Fruit fly (Drosophila melanogaster) whole organism, embryonic: ENCODE results near the gene CG14131.

Source experiments
- Abd-B ChIP-seq: fragments of 200-800 bp; sonication (Bioruptor generic); optimal IDR thresholded peaks from 2 replicates; lab custom pipeline; 2018; ENCODE audit warnings: missing biosample characterization, mild to moderate bottlenecking, missing genetic modification characterization, moderate library complexity
- CG10274 ChIP-seq: fragments of 200-800 bp; sonication (Bioruptor generic); optimal IDR thresholded peaks from 3 replicates; lab custom pipeline; 2017; ENCODE audit warnings: missing biosample characterization, mild to moderate bottlenecking, missing genetic modification characterization
- CG10321 ChIP-seq: fragments of 200-800 bp; sonication (Bioruptor generic); IDR thresholded peaks from 2 replicates; pipeline ENCODE4 v1.3.6; 2022; ENCODE audit warnings: missing biosample characterization, missing genetic modification characterization
- CG10654 ChIP-seq: fragments of 200-800 bp; sonication (Bioruptor generic); optimal IDR thresholded peaks from 2 replicates; lab custom pipeline; 2016; ENCODE audit warnings: missing biosample characterization, missing genetic modification characterization
- CG10979 ChIP-seq: fragments of 200-800 bp; sonication (Bioruptor generic); optimal IDR thresholded peaks from 2 replicates; lab custom pipeline; 2018; ENCODE audit warnings: missing biosample characterization, mild to moderate bottlenecking, missing genetic modification characterization, moderate library complexity
- CG13287 ChIP-seq: fragments of 200-800 bp; sonication (Bioruptor generic); IDR thresholded peaks from 2 replicates; pipeline ENCODE4 v1.3.6; 2022; ENCODE audit warnings: missing biosample characterization, missing genetic modification characterization; ENCODE audit not compliant: partially characterized antibody
- CG13296 ChIP-seq: fragments of 200-800 bp; sonication (Bioruptor generic); optimal IDR thresholded peaks from 3 replicates; lab custom pipeline; 2018; ENCODE audit warnings: missing biosample characterization, mild to moderate bottlenecking, missing genetic modification characterization
- CG14441 ChIP-seq: fragments of 200-800 bp; sonication (Bioruptor generic); IDR thresholded peaks from 2 replicates; pipeline ENCODE4 v1.3.6; 2022; ENCODE audit warnings: missing biosample characterization, missing genetic modification characterization
- CG14860 ChIP-seq: fragments of 200-800 bp; sonication (Bioruptor generic); IDR thresholded peaks from 3 replicates; pipeline ENCODE4 v1.3.6; 2022; ENCODE audit warnings: missing biosample characterization, missing genetic modification characterization; ENCODE audit not compliant: partially characterized antibody
- CG1647 ChIP-seq: fragments of 200-800 bp; sonication (Bioruptor generic); optimal IDR thresholded peaks from 3 replicates; lab custom pipeline; 2016; ENCODE audit warnings: missing biosample characterization, missing genetic modification characterization
- CG16813 ChIP-seq: fragments of 200-800 bp; sonication (Bioruptor generic); IDR thresholded peaks from 3 replicates; pipeline ENCODE4 v1.3.6; 2022; ENCODE audit warnings: missing biosample characterization, missing genetic modification characterization; ENCODE audit not compliant: partially characterized antibody
- CG2116 ChIP-seq: fragments of 200-800 bp; sonication (Bioruptor generic); optimal IDR thresholded peaks from 3 replicates; lab custom pipeline; 2018; ENCODE audit warnings: missing biosample characterization, mild to moderate bottlenecking, missing genetic modification characterization
- CG31365 ChIP-seq: fragments of 200-800 bp; sonication (Bioruptor generic); optimal IDR thresholded peaks from 2 replicates; lab custom pipeline; 2018; ENCODE audit warnings: missing biosample characterization, mild to moderate bottlenecking, missing genetic modification characterization
- CG3281 ChIP-seq: fragments of 200-800 bp; sonication (Bioruptor generic); optimal IDR thresholded peaks from 3 replicates; lab custom pipeline; 2017; ENCODE audit warnings: missing biosample characterization, mild to moderate bottlenecking, missing genetic modification characterization
- CG3407 ChIP-seq: fragments of 200-800 bp; sonication (Bioruptor generic); optimal IDR thresholded peaks from 2 replicates; lab custom pipeline; 2018; ENCODE audit warnings: missing biosample characterization, mild to moderate bottlenecking, missing genetic modification characterization
- CG34224 ChIP-seq: fragments of 200-800 bp; sonication (Bioruptor generic); IDR thresholded peaks from 3 replicates; pipeline ENCODE4 v1.3.6; 2022; ENCODE audit warnings: missing biosample characterization, missing genetic modification characterization; ENCODE audit not compliant: partially characterized antibody
- CG4328 ChIP-seq: fragments of 200-800 bp; sonication (Bioruptor generic); optimal IDR thresholded peaks from 3 replicates; lab custom pipeline; 2017; ENCODE audit warnings: missing biosample characterization, missing genetic modification reagents, missing genetic modification characterization
- CG4404 ChIP-seq: fragments of 200-800 bp; sonication (Bioruptor generic); IDR thresholded peaks from 2 replicates; pipeline ENCODE4 v1.3.6; 2022; ENCODE audit warnings: missing biosample characterization, missing genetic modification characterization
- CG6254 ChIP-seq: fragments of 200-800 bp; sonication (Bioruptor generic); optimal IDR thresholded peaks from 3 replicates; lab custom pipeline; 2017; ENCODE audit warnings: mild to moderate bottlenecking, missing biosample characterization, missing genetic modification reagents, missing genetic modification characterization
- CG6791 ChIP-seq: fragments of 200-800 bp; sonication (Bioruptor generic); IDR thresholded peaks from 3 replicates; pipeline ENCODE4 v1.3.6; 2022; ENCODE audit warnings: missing biosample characterization, missing genetic modification characterization; ENCODE audit not compliant: partially characterized antibody
- CG7987 ChIP-seq: fragments of 200-800 bp; sonication (Bioruptor generic); optimal IDR thresholded peaks from 2 replicates; lab custom pipeline; 2018; ENCODE audit warnings: missing biosample characterization, mild to moderate bottlenecking, missing genetic modification characterization, moderate library complexity
- Doc2 ChIP-seq: fragments of 200-800 bp; sonication (Bioruptor generic); IDR thresholded peaks from 2 replicates; pipeline ENCODE4 v1.3.6; 2022; ENCODE audit warnings: missing biosample characterization, missing genetic modification characterization
- Dp ChIP-seq: fragments of 200-800 bp; sonication (Bioruptor generic); optimal IDR thresholded peaks from 2 replicates; lab custom pipeline; 2018; ENCODE audit warnings: missing biosample characterization, mild to moderate bottlenecking, missing genetic modification characterization, moderate library complexity
- Dref ChIP-seq: fragments of 200-800 bp; sonication (Bioruptor generic); IDR thresholded peaks from 2 replicates; pipeline ENCODE4 v1.3.6; 2022; ENCODE audit warnings: missing biosample characterization, missing genetic modification characterization
- Drgx ChIP-seq: fragments of 200-800 bp; sonication (Bioruptor generic); IDR thresholded peaks from 2 replicates; pipeline ENCODE4 v1.3.6; 2022; ENCODE audit warnings: missing biosample characterization, missing genetic modification characterization
- Elba2 ChIP-seq: fragments of 200-800 bp; sonication (Bioruptor generic); optimal IDR thresholded peaks from 3 replicates; lab custom pipeline; 2016; ENCODE audit warnings: missing biosample characterization, missing genetic modification characterization
- HLH4C ChIP-seq: fragments of 200-800 bp; sonication (Bioruptor generic); IDR thresholded peaks from 3 replicates; pipeline ENCODE4 v1.3.6; 2022; ENCODE audit warnings: missing biosample characterization, missing genetic modification characterization; ENCODE audit not compliant: partially characterized antibody
- Hand ChIP-seq: fragments of 200-800 bp; sonication (Bioruptor generic); optimal IDR thresholded peaks from 2 replicates; lab custom pipeline; 2017; ENCODE audit warnings: mild to moderate bottlenecking, missing biosample characterization, missing genetic modification reagents, missing genetic modification characterization
- Poxn ChIP-seq: fragments of 200-800 bp; sonication (Bioruptor generic); IDR thresholded peaks from 2 replicates; pipeline ENCODE4 v1.3.6; 2022; ENCODE audit warnings: missing biosample characterization, missing genetic modification characterization
- Rfx ChIP-seq: fragments of 200-800 bp; sonication (Bioruptor generic); IDR thresholded peaks from 2 replicates; pipeline ENCODE4 v1.3.6; 2022; ENCODE audit warnings: missing biosample characterization, missing genetic modification characterization
- abd-A ChIP-seq: fragments of 200-800 bp; sonication (Bioruptor generic); optimal IDR thresholded peaks from 3 replicates; lab custom pipeline; 2019; ENCODE audit warnings: missing biosample characterization, mild to moderate bottlenecking, missing genetic modification characterization, moderate library complexity
- disco-r ChIP-seq: fragments of 200-800 bp; sonication (Bioruptor generic); optimal IDR thresholded peaks from 2 replicates; lab custom pipeline; 2016; ENCODE audit warnings: missing biosample characterization, missing genetic modification characterization
- esg ChIP-seq: fragments of 200-800 bp; sonication (Bioruptor generic); conservative IDR thresholded peaks from 2 replicates; pipeline ENCODE4 v1.3.6; 2022; ENCODE audit warnings: missing biosample characterization, missing genetic modification characterization
- insv ChIP-seq, 2 experiments: fragments of 200-800 bp; sonication (Bioruptor generic); optimal IDR thresholded peaks; 3 replicates each; lab custom pipeline; 2016 to 2018; ENCODE audit warnings: missing biosample characterization in 2 of 2, missing genetic modification characterization in 2 of 2
- inv ChIP-seq: fragments of 200-800 bp; sonication (Bioruptor generic); IDR thresholded peaks from 2 replicates; pipeline ENCODE4 v1.3.6; 2022; ENCODE audit warnings: missing biosample characterization, missing genetic modification characterization; ENCODE audit not compliant: partially characterized antibody
- jigr1 ChIP-seq: fragments of 200-800 bp; sonication (Bioruptor generic); IDR thresholded peaks from 3 replicates; pipeline ENCODE4 v1.3.6; 2022; ENCODE audit warnings: missing biosample characterization, missing genetic modification characterization
- jumu ChIP-seq: fragments of 200-800 bp; sonication (Bioruptor generic); optimal IDR thresholded peaks from 3 replicates; lab custom pipeline; 2016; ENCODE audit warnings: missing biosample characterization, missing genetic modification characterization
- ken ChIP-seq: fragments of 200-800 bp; sonication (Bioruptor generic); IDR thresholded peaks from 3 replicates; pipeline ENCODE4 v1.3.6; 2022; ENCODE audit warnings: missing biosample characterization, missing genetic modification characterization
- pnt ChIP-seq: fragments of 200-800 bp; sonication (Bioruptor generic); optimal IDR thresholded peaks from 3 replicates; lab custom pipeline; 2016; ENCODE audit warnings: missing biosample characterization, missing genetic modification characterization
- prd ChIP-seq, 3 experiments: fragments of >200 bp in 2 of 3; fragments of 200-800 bp in 1 of 3; sonication (Bioruptor generic) in 1 of 3; optimal IDR thresholded peaks in 2 of 3; IDR thresholded peaks in 1 of 3; 2 replicates in 2 of 3; 3 replicates in 1 of 3; pipeline versions ENCODE4 v1.3.6 to Lab custom; 2017 to 2022; ENCODE audit warnings: missing biosample characterization in 1 of 3, missing genetic modification characterization in 1 of 3
- pum ChIP-seq: fragments of 200-800 bp; sonication (Bioruptor generic); optimal IDR thresholded peaks from 2 replicates; lab custom pipeline; 2016; ENCODE audit warnings: missing biosample characterization, missing genetic modification characterization
- repo ChIP-seq: fragments of 200-800 bp; sonication (Bioruptor generic); optimal IDR thresholded peaks from 2 replicates; lab custom pipeline; 2016; ENCODE audit warnings: missing biosample characterization, missing genetic modification characterization
- scrt ChIP-seq: fragments of 200-800 bp; sonication (Bioruptor generic); optimal IDR thresholded peaks from 2 replicates; lab custom pipeline; 2018; ENCODE audit warnings: missing biosample characterization, mild to moderate bottlenecking, missing genetic modification characterization, moderate library complexity
- sr ChIP-seq: fragments of 200-800 bp; sonication (Bioruptor generic); IDR thresholded peaks from 3 replicates; pipeline ENCODE4 v1.3.6; 2022; ENCODE audit warnings: missing biosample characterization, missing genetic modification characterization
- tll ChIP-seq, 2 experiments: fragments of 200-800 bp in 1 of 2; fragments of >200 bp in 1 of 2; sonication (Bioruptor generic) in 1 of 2; optimal IDR thresholded peaks; 2 replicates each; lab custom pipeline; 2017 to 2019; ENCODE audit warnings: missing biosample characterization in 2 of 2, missing genetic modification characterization in 2 of 2, mild to moderate bottlenecking in 1 of 2, moderate library complexity in 1 of 2
- tup ChIP-seq: fragments of 200-800 bp; sonication (Bioruptor generic); optimal IDR thresholded peaks from 2 replicates; lab custom pipeline; 2016; ENCODE audit warnings: missing biosample characterization, mild to moderate bottlenecking, missing genetic modification characterization, moderate library complexity
- zen2 ChIP-seq: fragments of 200-800 bp; sonication (Bioruptor generic); IDR thresholded peaks from 3 replicates; pipeline ENCODE4 v1.3.6; 2022; ENCODE audit warnings: missing biosample characterization, missing genetic modification characterization; ENCODE audit not compliant: partially characterized antibody

The CG14131 gene

dm6 chr3L:11822446-11823334 is 45.8 kb downstream of the CG14131 start, which contains the start of gene RpL10Ab (continued):
- TF ChIP-seq CG34224 (GFP tag; lab: Robert Waterston, UW), result peak; percentile 53
- peak; percentile 80 for TF ChIP-seq CG4404 (GFP tag; lab: Robert Waterston, UW)
- TF ChIP-seq disco-r (GFP tag; lab: Kevin White, UChicago), result no peak
- TF ChIP-seq prd (optimal IDR thresholded peaks at IDR 0.05; lab: Kevin White, UChicago), result no peak
- TF ChIP-seq prd (GFP tag; IDR thresholded peaks at IDR 0.05; lab: Robert Waterston, UW), result peak; percentile 78; the same call in 2 of the 3 replicates
- TF ChIP-seq sr (GFP tag; lab: Robert Waterston, UW), result peak; percentile 84
- TF ChIP-seq CG7987 (GFP tag; lab: Kevin White, UChicago), result peak; percentile 84
- TF ChIP-seq CG4328 (GFP tag; lab: Kevin White, UChicago), result peak; percentile 63
- TF ChIP-seq CG10979, result peak; percentile 17
- peak; percentile 55 for TF ChIP-seq Abd-B (GFP tag; lab: Kevin White, UChicago)
- TF ChIP-seq CG10274 (GFP tag; lab: Kevin White, UChicago), result peak; percentile 32
- peak; percentile 61 for TF ChIP-seq CG3281 (GFP tag; lab: Kevin White, UChicago)
- peak; percentile 21; the same call in 1 of the 2 replicates for TF ChIP-seq Drgx (GFP tag; lab: Robert Waterston, UW)
- TF ChIP-seq CG6791 (GFP tag; lab: Robert Waterston, UW), result peak; percentile 92
- TF ChIP-seq CG2116 (GFP tag; lab: Kevin White, UChicago), result peak; percentile 40
- peak; percentile 58 for TF ChIP-seq CG13296
- no peak for TF ChIP-seq tup (GFP tag; lab: Kevin White, UChicago)
- TF ChIP-seq jigr1 (GFP tag; lab: Robert Waterston, UW), result no peak; the same call in 1 of the 3 replicates
- TF ChIP-seq pum (GFP tag; lab: Kevin White, UChicago), result peak; percentile 19
- TF ChIP-seq Elba2 (GFP tag; lab: Kevin White, UChicago), result no peak
- peak; percentile 45 for TF ChIP-seq CG31365 (tag; lab: Kevin White, UChicago)
- peak; percentile 59 for TF ChIP-seq CG14441 (GFP tag; lab: Robert Waterston, UW)
- TF ChIP-seq tll (GFP tag; optimal IDR thresholded peaks at IDR 0.05; lab: Kevin White, UChicago), result no peak
- TF ChIP-seq ken (GFP tag; lab: Robert Waterston, UW), result peak; percentile 49; the same call in 1 of the 3 replicates
- TF ChIP-seq CG16813 (GFP tag; lab: Robert Waterston, UW), result peak; percentile 90
- no peak for TF ChIP-seq insv (GFP tag; optimal IDR thresholded peaks at IDR 0.05; lab: Kevin White, UChicago)
- TF ChIP-seq CG13287 (GFP tag; lab: Robert Waterston, UW), result peak; percentile 70
- no peak for TF ChIP-seq Poxn
- TF ChIP-seq Dref, result peak; percentile 78
- TF ChIP-seq CG10321, result no peak
- TF ChIP-seq esg (GFP tag; lab: Robert Waterston, UW), result peak; percentile 62
- TF ChIP-seq zen2 (GFP tag; lab: Robert Waterston, UW), result peak; percentile 82
- TF ChIP-seq pnt, result no peak
- TF ChIP-seq jumu (GFP tag; lab: Kevin White, UChicago), result no peak
- no peak for TF ChIP-seq Dp (GFP tag; lab: Kevin White, UChicago)
- TF ChIP-seq Hand (GFP tag; lab: Kevin White, UChicago), result no peak
- no peak for TF ChIP-seq CG6254 (GFP tag; lab: Kevin White, UChicago)
- TF ChIP-seq inv, result peak; percentile 82
- no peak for TF ChIP-seq repo (GFP tag; lab: Kevin White, UChicago)
- TF ChIP-seq scrt (GFP tag; lab: Kevin White, UChicago), result peak; percentile 54
- TF ChIP-seq abd-A, result no peak
- TF ChIP-seq CG1647 (GFP tag; lab: Kevin White, UChicago), result peak; percentile 17
- TF ChIP-seq Doc2 (GFP tag; lab: Robert Waterston, UW), result no peak
- TF ChIP-seq Rfx (GFP tag; lab: Robert Waterston, UW), result peak; percentile 83
- peak; percentile 22 for TF ChIP-seq CG10654 (GFP tag; lab: Kevin White, UChicago)
- TF ChIP-seq CG14860 (GFP tag; lab: Robert Waterston, UW), result peak; percentile 71
- peak; percentile 75 for TF ChIP-seq HLH4C (GFP tag; lab: Robert Waterston, UW)
- TF ChIP-seq CG3407 (GFP tag; lab: Kevin White, UChicago), result peak; percentile 36
